Worm (Caenorhabditis elegans): ENCODE measurements around the gene C24H10.2.

DNA sequence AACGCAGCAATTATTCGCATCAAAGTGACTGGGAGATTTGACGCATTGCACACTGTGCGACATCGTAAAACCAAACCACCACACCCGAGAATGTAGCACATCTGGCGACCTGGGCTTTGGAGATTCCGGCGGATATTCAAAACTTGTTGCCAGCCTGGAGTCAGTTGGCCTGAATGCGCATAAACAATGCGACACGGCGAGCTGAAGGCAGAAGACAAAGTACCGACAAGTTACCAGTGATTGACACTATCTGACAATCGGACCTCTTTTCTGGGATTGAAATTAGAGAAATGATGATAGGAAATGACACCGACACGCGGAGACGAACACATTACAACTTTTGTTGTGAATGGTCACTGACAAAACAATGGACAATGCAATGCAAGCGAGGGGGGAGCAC is 25.6 kb upstream of the C24H10.2 start:
- TF ChIP-seq him-1 (tag; optimal IDR thresholded peaks at IDR 0.05) (no peak), W03F9.2 (tag; optimal IDR thresholded peaks at IDR 0.05) (no peak)
